Fruit fly (Drosophila melanogaster) whole organism, prepupa: ENCODE results near the gene RhoGAP18B.
A peak's percentile ranks its signal among the peaks of the same experiment; 100 is the strongest.

Experiments
- CG10669 ChIP-seq: fragments of 200-800 bp; sonication (Bioruptor generic); optimal IDR thresholded peaks from 3 replicates; lab custom pipeline; 2018; ENCODE audit warnings: missing biosample characterization, mild to moderate bottlenecking, missing genetic modification characterization, moderate library complexity
- CG31627 ChIP-seq: fragments of 200-800 bp; sonication (Bioruptor generic); optimal IDR thresholded peaks from 3 replicates; lab custom pipeline; 2016; ENCODE audit warnings: missing biosample characterization, missing genetic modification characterization
- CG32006 ChIP-seq: fragments of 200-800 bp; sonication (Bioruptor generic); optimal IDR thresholded peaks from 3 replicates; lab custom pipeline; 2017; ENCODE audit warnings: missing biosample characterization, mild to moderate bottlenecking, missing genetic modification characterization
- Hr39 ChIP-seq: fragments of 200-800 bp; sonication (Bioruptor generic); optimal IDR thresholded peaks from 2 replicates; lab custom pipeline; 2016; ENCODE audit warnings: missing biosample characterization, missing genetic modification characterization
- Lpt ChIP-seq: fragments of 200-800 bp; sonication (Bioruptor generic); optimal IDR thresholded peaks from 3 replicates; lab custom pipeline; 2016; ENCODE audit warnings: missing biosample characterization, missing genetic modification characterization
- fkh ChIP-seq: fragments of 200-800 bp; sonication (Bioruptor generic); optimal IDR thresholded peaks from 3 replicates; lab custom pipeline; 2017; ENCODE audit warnings: missing biosample characterization, mild to moderate bottlenecking, missing genetic modification characterization, moderate library complexity
- spab ChIP-seq: fragments of 200-800 bp; sonication (Bioruptor generic); optimal IDR thresholded peaks from 2 replicates; lab custom pipeline; 2017; ENCODE audit warnings: missing biosample characterization, mild to moderate bottlenecking, missing genetic modification characterization, missing genetic modification reagents

DNA sequence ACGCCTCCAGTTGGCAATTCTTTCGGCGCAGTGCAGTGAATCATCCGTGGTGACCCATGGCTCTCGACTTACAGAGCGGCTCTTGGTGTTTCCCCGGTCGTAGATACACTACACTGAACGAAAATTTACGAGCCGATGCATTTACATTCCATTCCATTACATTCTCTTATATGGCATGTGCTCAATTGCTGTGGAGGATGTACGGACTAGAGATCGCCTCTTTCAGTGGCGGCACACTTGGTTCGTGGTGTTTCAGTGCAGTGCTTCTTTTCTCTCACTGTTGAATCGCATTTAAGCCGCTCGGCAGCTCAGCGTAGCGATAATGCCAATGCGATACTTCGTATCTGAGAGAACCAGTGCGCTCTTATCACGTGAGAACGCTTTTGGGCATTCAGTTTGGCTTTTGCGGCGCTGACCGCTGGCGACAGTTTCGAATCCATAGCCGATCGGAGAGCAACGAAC, 20.8 kb upstream of the RhoGAP18B start, which contains the start of gene Mec2:
- peak; percentile 57 for TF ChIP-seq Lpt (GFP tag; lab: Kevin White, UChicago)
- peak; percentile 88 for TF ChIP-seq CG31627 (GFP tag; lab: Kevin White, UChicago)
- peak; percentile 59 for TF ChIP-seq spab
- TF ChIP-seq CG32006 (GFP tag; lab: Kevin White, UChicago) = peak; percentile 75
- peak; percentile 67 for TF ChIP-seq CG10669 (GFP tag; lab: Kevin White, UChicago)
- no peak for TF ChIP-seq fkh (GFP tag; lab: Kevin White, UChicago)
- peak; percentile 85 for TF ChIP-seq Hr39 (GFP tag; lab: Kevin White, UChicago)
